Fruit fly (Drosophila melanogaster): Measurements from ENCODE around the gene unc-13-4A.

The unc-13-4A gene

dm6 chr3L:7323348-7323747, 10.7 kb upstream of the unc-13-4A start, which contains the start of the genes RhoGEF4 and Rint1 (continued):
- TF ChIP-seq Sry-δ (GFP tag; optimal IDR thresholded peaks at IDR 0.05) (peak; percentile 18), CG30020 (tag; optimal IDR thresholded peaks at IDR 0.05) (peak; percentile 47), BtbVII (GFP tag; optimal IDR thresholded peaks at IDR 0.05) (no peak), CG6683 (GFP tag; optimal IDR thresholded peaks at IDR 0.05) (peak; percentile 0), CG8924 (tag; optimal IDR thresholded peaks at IDR 0.05) (peak; percentile 65), Dad (GFP tag; optimal IDR thresholded peaks at IDR 0.05) (peak; percentile 31), Adf1 (GFP tag; IDR thresholded peaks at IDR 0.05) (peak; percentile 60), eve (GFP tag; optimal IDR thresholded peaks at IDR 0.05) (no peak), YL-1 (GFP tag; optimal IDR thresholded peaks at IDR 0.05) (peak; percentile 69), Spps (tag; optimal IDR thresholded peaks at IDR 0.05) (no peak), CG8388 (GFP tag; optimal IDR thresholded peaks at IDR 0.05) (peak; percentile 62), CG15269 (tag; optimal IDR thresholded peaks at IDR 0.05) (no peak), CG3163 (GFP tag; optimal IDR thresholded peaks at IDR 0.05) (no peak), CG17328 (GFP tag; IDR thresholded peaks at IDR 0.05) (peak; percentile 63), Gug (GFP tag; IDR thresholded peaks at IDR 0.05) (peak; percentile 85), CG17612 (GFP tag; IDR thresholded peaks at IDR 0.05) (peak; percentile 26; the same call in 1 of the 2 replicates), gcm (GFP tag; optimal IDR thresholded peaks at IDR 0.05) (peak; percentile 58), Hr39 (optimal IDR thresholded peaks at IDR 0.05) (no peak), Blimp-1 (GFP tag; optimal IDR thresholded peaks at IDR 0.05) (peak; percentile 52), org-1 (GFP tag; optimal IDR thresholded peaks at IDR 0.05) (no peak), al (GFP tag; IDR thresholded peaks at IDR 0.05) (peak; percentile 71), Hand (GFP tag; optimal IDR thresholded peaks at IDR 0.05) (no peak), fd102C (GFP tag; optimal IDR thresholded peaks at IDR 0.05) (no peak), trem (tag; optimal IDR thresholded peaks at IDR 0.05) (peak; percentile 82), crc (GFP tag; optimal IDR thresholded peaks at IDR 0.05) (no peak), CG10565 (GFP tag; optimal IDR thresholded peaks at IDR 0.05) (no peak), CG10979 (tag; optimal IDR thresholded peaks at IDR 0.05) (peak; percentile 51), Awh (GFP tag; IDR thresholded peaks at IDR 0.05) (peak; percentile 51; the same call in 1 of the 2 replicates), schlank (tag; optimal IDR thresholded peaks at IDR 0.05) (no peak), fd3F (GFP tag; optimal IDR thresholded peaks at IDR 0.05) (peak; percentile 43), CG12659 (GFP tag; optimal IDR thresholded peaks at IDR 0.05) (peak; percentile 76), mld (GFP tag; IDR thresholded peaks at IDR 0.05; ENCODE audit: partially characterized antibody) (no peak), CG30403 (GFP tag; optimal IDR thresholded peaks at IDR 0.05) (peak; percentile 86), fd96Cb (tag; optimal IDR thresholded peaks at IDR 0.05) (peak; percentile 43), CG9609 (GFP tag; optimal IDR thresholded peaks at IDR 0.05) (peak; percentile 51), CG11696 (GFP tag; IDR thresholded peaks at IDR 0.05) (no peak), Hmr (GFP tag; optimal IDR thresholded peaks at IDR 0.05) (peak; percentile 61), HLH4C (GFP tag; IDR thresholded peaks at IDR 0.05; ENCODE audit: partially characterized antibody) (no peak), H15 (GFP tag; IDR thresholded peaks at IDR 0.05) (peak; percentile 49; the same call in 1 of the 3 replicates), ro (GFP tag; IDR thresholded peaks at IDR 0.05) (peak; percentile 34; the same call in 1 of the 2 replicates), Rx (GFP tag; IDR thresholded peaks at IDR 0.05) (peak; percentile 64), CG3726 (GFP tag; IDR thresholded peaks at IDR 0.05) (no peak), Dref (GFP tag; IDR thresholded peaks at IDR 0.05) (peak; percentile 32; the same call in 1 of the 2 replicates), dati (GFP tag; IDR thresholded peaks at IDR 0.05) (no peak), tgo (GFP tag; IDR thresholded peaks at IDR 0.05) (peak; percentile 77), ewg (GFP tag; optimal IDR thresholded peaks at IDR 0.05) (peak; percentile 60), amos (GFP tag; IDR thresholded peaks at IDR 0.05; ENCODE audit: partially characterized antibody) (peak; percentile 26; the same call in 1 of the 2 replicates), CG10366 (GFP tag; IDR thresholded peaks at IDR 0.05) (peak; percentile 80), cas (GFP tag; IDR thresholded peaks at IDR 0.05) (0 out of 2 replicates have a peak, but pooled peaks have one; percentile 55), Lhr (GFP tag; optimal IDR thresholded peaks at IDR 0.05) (peak; percentile 68), Asciz (GFP tag; optimal IDR thresholded peaks at IDR 0.05) (no peak)
